Fruit fly (Drosophila melanogaster) whole organism, embryonic: ENCODE data around the gene CG12171.

Experiments used
- Adf1 ChIP-seq: fragments of 200-800 bp; sonication (Bioruptor generic); IDR thresholded peaks from 2 replicates; pipeline ENCODE4 v1.3.6; 2022; ENCODE audit warnings: missing biosample characterization, missing genetic modification characterization
- CG13296 ChIP-seq: fragments of 200-800 bp; sonication (Bioruptor generic); optimal IDR thresholded peaks from 3 replicates; lab custom pipeline; 2018; ENCODE audit warnings: missing biosample characterization, mild to moderate bottlenecking, missing genetic modification characterization
- CG16779 ChIP-seq: fragments of 200-800 bp; sonication (Bioruptor generic); IDR thresholded peaks from 2 replicates; pipeline ENCODE4 v1.3.6; 2022; ENCODE audit warnings: missing biosample characterization, missing genetic modification characterization
- CG16813 ChIP-seq: fragments of 200-800 bp; sonication (Bioruptor generic); IDR thresholded peaks from 3 replicates; pipeline ENCODE4 v1.3.6; 2022; ENCODE audit warnings: missing biosample characterization, missing genetic modification characterization; ENCODE audit not compliant: partially characterized antibody
- CG6854 ChIP-seq: fragments of 200-800 bp; sonication (Bioruptor generic); optimal IDR thresholded peaks from 3 replicates; lab custom pipeline; 2017; ENCODE audit warnings: missing biosample characterization, mild to moderate bottlenecking, missing genetic modification characterization
- Dll ChIP-seq: fragments of 200-800 bp; sonication (Bioruptor generic); IDR thresholded peaks from 4 replicates; pipeline ENCODE4 v1.3.6; 2022; ENCODE audit warnings: missing biosample characterization, missing genetic modification characterization; ENCODE audit not compliant: partially characterized antibody
- fd96Cb ChIP-seq: fragments of 200-800 bp; sonication (Bioruptor generic); optimal IDR thresholded peaks from 2 replicates; lab custom pipeline; 2018; ENCODE audit warnings: missing biosample characterization, mild to moderate bottlenecking, missing genetic modification characterization, moderate library complexity
- pan ChIP-seq, 4 experiments: fragments of >200 bp in 3 of 4; fragments of 200-800 bp in 1 of 4; sonication (Bioruptor generic) in 1 of 4; optimal IDR thresholded peaks in 3 of 4; IDR thresholded peaks in 1 of 4; 2 replicates each; pipeline versions ENCODE4 v1.3.6 to Lab custom; 2017 to 2022; ENCODE audit warnings: missing biosample characterization in 2 of 4, missing genetic modification characterization in 2 of 4, mixed read lengths in 1 of 4
- pros ChIP-seq: fragments of 200-800 bp; sonication (Bioruptor generic); optimal IDR thresholded peaks from 3 replicates; lab custom pipeline; 2019; ENCODE audit warnings: missing biosample characterization, mild to moderate bottlenecking, missing genetic modification characterization, moderate library complexity

- no peak for TF ChIP-seq pros (GFP tag; lab: Kevin White, UChicago)
- no peak for TF ChIP-seq pan (optimal IDR thresholded peaks at IDR 0.05; lab: Kevin White, UChicago)
- TF ChIP-seq pan (GFP tag; optimal IDR thresholded peaks at IDR 0.05 in 1 of 2, IDR thresholded peaks at IDR 0.05 in 1 of 2), result no peak
- no peak for TF ChIP-seq CG6854 (GFP tag; lab: Kevin White, UChicago)
- TF ChIP-seq CG13296 (GFP tag; lab: Kevin White, UChicago), result no peak
- TF ChIP-seq Adf1, result no peak
- no peak for TF ChIP-seq fd96Cb
- TF ChIP-seq CG16779 (GFP tag; lab: Robert Waterston, UW), result no peak
- no peak for TF ChIP-seq CG16813
- no peak for TF ChIP-seq Dll (GFP tag; lab: Robert Waterston, UW)
These were observed 16.5 kb downstream of the CG12171 start for dm6 chr3R:5649903-5650302.
